Worm (Caenorhabditis elegans): ENCODE data around the gene F19B10.13.

- TF ChIP-seq W03F9.2 (tag; optimal IDR thresholded peaks at IDR 0.05) = no peak
- TF ChIP-seq dao-5 (tag; optimal IDR thresholded peaks at IDR 0.05) = no peak
- TF ChIP-seq him-1 (tag; optimal IDR thresholded peaks at IDR 0.05) = no peak
Measured at ce11 chrII:3688333-3688732, 26.3 kb downstream of the F19B10.13 start, which contains the start of gene ifas-1.

All from whole organism, L4/young adult.